Fruit fly (Drosophila melanogaster) whole organism, embryonic: Measurements from ENCODE around the gene hfp.

Source experiments
- Asciz ChIP-seq: fragments of 200-800 bp; sonication (Bioruptor generic); optimal IDR thresholded peaks from 2 replicates; lab custom pipeline; 2017; ENCODE audit warnings: missing biosample characterization, mild to moderate bottlenecking, missing genetic modification characterization, missing genetic modification reagents
- Atf3 ChIP-seq: fragments of 200-800 bp; sonication (Bioruptor generic); optimal IDR thresholded peaks from 3 replicates; lab custom pipeline; 2016; ENCODE audit warnings: missing biosample characterization, missing genetic modification characterization
- Atf6 ChIP-seq: fragments of 200-800 bp; sonication (Bioruptor generic); IDR thresholded peaks from 2 replicates; pipeline ENCODE4 v1.3.6; 2022; ENCODE audit warnings: missing biosample characterization, missing genetic modification characterization
- Blimp-1 ChIP-seq: fragments of 200-800 bp; sonication (Bioruptor generic); optimal IDR thresholded peaks from 3 replicates; lab custom pipeline; 2018; ENCODE audit warnings: missing biosample characterization, missing genetic modification characterization, mild to moderate bottlenecking, moderate library complexity, missing genetic modification reagents
- BtbVII ChIP-seq: fragments of 200-800 bp; sonication (Bioruptor generic); optimal IDR thresholded peaks from 3 replicates; lab custom pipeline; 2017; ENCODE audit warnings: missing biosample characterization, mild to moderate bottlenecking, missing genetic modification characterization
- CG1024 ChIP-seq: fragments of 200-800 bp; sonication (Bioruptor generic); IDR thresholded peaks from 2 replicates; pipeline ENCODE4 v1.3.6; 2022; ENCODE audit warnings: missing biosample characterization, missing genetic modification characterization
- CG10462 ChIP-seq: fragments of 200-800 bp; sonication (Bioruptor generic); optimal IDR thresholded peaks from 2 replicates; lab custom pipeline; 2016; ENCODE audit warnings: missing biosample characterization, missing genetic modification characterization
- CG12769 ChIP-seq: fragments of 200-800 bp; sonication (Bioruptor generic); optimal IDR thresholded peaks from 2 replicates; lab custom pipeline; 2019; ENCODE audit warnings: missing biosample characterization, mild to moderate bottlenecking, missing genetic modification characterization, moderate library complexity
- CG13424 ChIP-seq: fragments of 200-800 bp; sonication (Bioruptor generic); optimal IDR thresholded peaks from 2 replicates; lab custom pipeline; 2019; ENCODE audit warnings: missing biosample characterization, mild to moderate bottlenecking, missing genetic modification characterization, moderate library complexity
- CG13775 ChIP-seq: fragments of 200-800 bp; sonication (Bioruptor generic); optimal IDR thresholded peaks from 3 replicates; lab custom pipeline; 2017; ENCODE audit warnings: missing biosample characterization, mild to moderate bottlenecking, missing genetic modification characterization
- CG14014 ChIP-seq: fragments of 200-800 bp; sonication (Bioruptor generic); IDR thresholded peaks from 2 replicates; pipeline ENCODE4 v1.3.6; 2022; ENCODE audit warnings: missing biosample characterization, missing genetic modification characterization
- CG15011 ChIP-seq: fragments of 200-800 bp; sonication (Bioruptor generic); optimal IDR thresholded peaks from 3 replicates; lab custom pipeline; 2018; ENCODE audit warnings: missing biosample characterization, mild to moderate bottlenecking, missing genetic modification characterization
- CG15269 ChIP-seq: fragments of 200-800 bp; sonication (Bioruptor generic); optimal IDR thresholded peaks from 2 replicates; lab custom pipeline; 2018; ENCODE audit warnings: missing biosample characterization, mild to moderate bottlenecking, missing genetic modification characterization, moderate library complexity
- CG17186 ChIP-seq: fragments of 200-800 bp; sonication (Bioruptor generic); optimal IDR thresholded peaks from 3 replicates; lab custom pipeline; 2017; ENCODE audit warnings: missing biosample characterization, missing genetic modification reagents, missing genetic modification characterization
- CG17385 ChIP-seq: fragments of 200-800 bp; sonication (Bioruptor generic); optimal IDR thresholded peaks from 3 replicates; lab custom pipeline; 2018; ENCODE audit warnings: missing biosample characterization, mild to moderate bottlenecking, missing genetic modification characterization
- CG2678 ChIP-seq: fragments of 200-800 bp; sonication (Bioruptor generic); optimal IDR thresholded peaks from 3 replicates; lab custom pipeline; 2019; ENCODE audit warnings: missing biosample characterization, mild to moderate bottlenecking, missing genetic modification characterization, moderate library complexity
- CG6689 ChIP-seq: fragments of 200-800 bp; sonication (Bioruptor generic); IDR thresholded peaks from 2 replicates; pipeline ENCODE4 v1.3.6; 2022; ENCODE audit warnings: missing biosample characterization, missing genetic modification characterization
- CG9215 ChIP-seq: fragments of 200-800 bp; sonication (Bioruptor generic); IDR thresholded peaks from 2 replicates; pipeline ENCODE4 v1.3.6; 2022; ENCODE audit warnings: missing biosample characterization, missing genetic modification characterization
- CG9609 ChIP-seq: fragments of 200-800 bp; sonication (Bioruptor generic); optimal IDR thresholded peaks from 3 replicates; lab custom pipeline; 2016; ENCODE audit warnings: missing biosample characterization, missing genetic modification characterization
- CrebB ChIP-seq: fragments of 200-800 bp; sonication (Bioruptor generic); optimal IDR thresholded peaks from 3 replicates; lab custom pipeline; 2018; ENCODE audit warnings: missing biosample characterization, mild to moderate bottlenecking, missing genetic modification characterization
- Ets97D ChIP-seq: fragments of 200-800 bp; sonication (Bioruptor generic); optimal IDR thresholded peaks from 3 replicates; lab custom pipeline; 2016; ENCODE audit warnings: missing biosample characterization, missing genetic modification characterization
- Gug ChIP-seq: fragments of 200-800 bp; sonication (Bioruptor generic); IDR thresholded peaks from 4 replicates; pipeline ENCODE4 v1.3.6; 2022; ENCODE audit warnings: missing biosample characterization, missing genetic modification characterization
- Mad ChIP-seq: fragments of 200-800 bp; sonication (Bioruptor generic); optimal IDR thresholded peaks from 2 replicates; lab custom pipeline; 2016; ENCODE audit warnings: missing biosample characterization, missing genetic modification characterization
- Oli ChIP-seq: fragments of 200-800 bp; sonication (Bioruptor generic); optimal IDR thresholded peaks from 2 replicates; lab custom pipeline; 2018; ENCODE audit warnings: missing biosample characterization, mild to moderate bottlenecking, missing genetic modification characterization, moderate library complexity
- Pdp1 ChIP-seq, 2 experiments: fragments of 200-800 bp; sonication (Bioruptor generic); optimal IDR thresholded peaks; 3 replicates each; lab custom pipeline; 2016; ENCODE audit warnings: missing biosample characterization in 2 of 2, missing genetic modification characterization in 2 of 2, mild to moderate bottlenecking in 1 of 2, moderate library complexity in 1 of 2
- Sox102F ChIP-seq: fragments of 200-800 bp; sonication (Bioruptor generic); optimal IDR thresholded peaks from 2 replicates; lab custom pipeline; 2018; ENCODE audit warnings: missing biosample characterization, mild to moderate bottlenecking, missing genetic modification characterization, moderate library complexity
- Ssrp ChIP-seq: fragments of 200-800 bp; sonication (Bioruptor generic); optimal IDR thresholded peaks from 2 replicates; lab custom pipeline; 2018; ENCODE audit warnings: missing biosample characterization, mild to moderate bottlenecking, missing genetic modification characterization, moderate library complexity
- Xrp1 ChIP-seq: fragments of 200-800 bp; sonication (Bioruptor generic); IDR thresholded peaks from 2 replicates; pipeline ENCODE4 v1.3.6; 2022; ENCODE audit warnings: missing biosample characterization, missing genetic modification characterization
- al ChIP-seq: fragments of 200-800 bp; sonication (Bioruptor generic); IDR thresholded peaks from 2 replicates; pipeline ENCODE4 v1.3.6; 2022; ENCODE audit warnings: missing biosample characterization, missing genetic modification characterization
- ara ChIP-seq: fragments of 200-800 bp; sonication (Bioruptor generic); IDR thresholded peaks from 2 replicates; pipeline ENCODE4 v1.3.6; 2022; ENCODE audit warnings: missing biosample characterization, missing genetic modification characterization
- cato ChIP-seq: fragments of 200-800 bp; sonication (Bioruptor generic); optimal IDR thresholded peaks from 2 replicates; lab custom pipeline; 2016; ENCODE audit warnings: missing biosample characterization, missing genetic modification characterization, borderline replicate concordance
- chif ChIP-seq, 2 experiments: fragments of 200-800 bp; sonication (Bioruptor generic); optimal IDR thresholded peaks; 3 replicates each; lab custom pipeline; 2016; ENCODE audit warnings: missing biosample characterization in 2 of 2, missing genetic modification characterization in 2 of 2
- cwo ChIP-seq: fragments of 200-800 bp; sonication (Bioruptor generic); optimal IDR thresholded peaks from 3 replicates; lab custom pipeline; 2017; ENCODE audit warnings: missing biosample characterization, missing genetic modification characterization, mild to moderate bottlenecking, moderate library complexity, missing genetic modification reagents
- ewg ChIP-seq: fragments of 200-800 bp; sonication (Bioruptor generic); optimal IDR thresholded peaks from 3 replicates; lab custom pipeline; 2017; ENCODE audit warnings: mild to moderate bottlenecking, missing biosample characterization, missing genetic modification reagents, missing genetic modification characterization
- gt ChIP-seq: fragments of 200-800 bp; sonication (Bioruptor generic); IDR thresholded peaks from 2 replicates; pipeline ENCODE4 v1.3.6; 2022; ENCODE audit warnings: missing biosample characterization, missing genetic modification characterization
- mirr ChIP-seq: fragments of 200-800 bp; sonication (Bioruptor generic); optimal IDR thresholded peaks from 3 replicates; lab custom pipeline; 2018; ENCODE audit warnings: missing biosample characterization, mild to moderate bottlenecking, missing genetic modification characterization
- mld ChIP-seq: fragments of 200-800 bp; sonication (Bioruptor generic); IDR thresholded peaks from 3 replicates; pipeline ENCODE4 v1.3.6; 2022; ENCODE audit warnings: missing biosample characterization, missing genetic modification characterization; ENCODE audit not compliant: partially characterized antibody
- otp ChIP-seq: fragments of 200-800 bp; sonication (Bioruptor generic); IDR thresholded peaks from 3 replicates; pipeline ENCODE4, ENCODE4 v1.3.6; 2022; ENCODE audit warnings: missing biosample characterization, missing genetic modification characterization
- phol ChIP-seq: fragments of 200-800 bp; sonication (Bioruptor generic); optimal IDR thresholded peaks from 3 replicates; lab custom pipeline; 2018; ENCODE audit warnings: missing biosample characterization, mild to moderate bottlenecking, missing genetic modification characterization, moderate library complexity
- row ChIP-seq: fragments of 200-800 bp; sonication (Bioruptor generic); IDR thresholded peaks from 3 replicates; pipeline ENCODE4 v1.3.6; 2022; ENCODE audit warnings: missing biosample characterization, missing genetic modification characterization
- sens ChIP-seq: fragments of 200-800 bp; sonication (Bioruptor generic); peaks from one replicate; lab custom pipeline; 2016; ENCODE audit warnings: missing biosample characterization, missing genetic modification characterization
- sima ChIP-seq: fragments of 200-800 bp; sonication (Bioruptor generic); optimal IDR thresholded peaks from 2 replicates; lab custom pipeline; 2016; ENCODE audit warnings: missing biosample characterization, missing genetic modification characterization
- tio ChIP-seq: fragments of 200-800 bp; sonication (Bioruptor generic); optimal IDR thresholded peaks from 2 replicates; lab custom pipeline; 2017; ENCODE audit warnings: missing biosample characterization, missing genetic modification characterization, inconsistent platforms
- tll ChIP-seq, 2 experiments: fragments of 200-800 bp in 1 of 2; fragments of >200 bp in 1 of 2; sonication (Bioruptor generic) in 1 of 2; optimal IDR thresholded peaks; 2 replicates each; lab custom pipeline; 2017 to 2019; ENCODE audit warnings: missing biosample characterization in 2 of 2, missing genetic modification characterization in 2 of 2, mild to moderate bottlenecking in 1 of 2, moderate library complexity in 1 of 2
- vfl ChIP-seq: fragments of 200-800 bp; sonication (Bioruptor generic); optimal IDR thresholded peaks from 2 replicates; lab custom pipeline; 2016; ENCODE audit warnings: missing biosample characterization, missing genetic modification characterization
- wek ChIP-seq: fragments of 200-800 bp; sonication (Bioruptor generic); optimal IDR thresholded peaks from 3 replicates; lab custom pipeline; 2018; ENCODE audit warnings: missing biosample characterization, mild to moderate bottlenecking, missing genetic modification characterization, moderate library complexity
- zen2 ChIP-seq: fragments of 200-800 bp; sonication (Bioruptor generic); IDR thresholded peaks from 3 replicates; pipeline ENCODE4 v1.3.6; 2022; ENCODE audit warnings: missing biosample characterization, missing genetic modification characterization; ENCODE audit not compliant: partially characterized antibody

The hfp gene

dm6 chr3L:1549634-1550071 is 47.3 kb upstream of the hfp start (continued):
- TF ChIP-seq CG6689 (GFP tag; lab: Robert Waterston, UW) (no peak), mld (GFP tag; lab: Robert Waterston, UW) (0 out of 3 replicates have a peak, but pooled peaks have one; percentile 35), zen2 (GFP tag; lab: Robert Waterston, UW) (no peak), CG1024 (GFP tag; lab: Robert Waterston, UW) (no peak), tio (GFP tag; lab: Kevin White, UChicago) (no peak), tll (GFP tag; optimal IDR thresholded peaks at IDR 0.05; lab: Kevin White, UChicago) (no peak), CG15269 (no peak), CG10462 (GFP tag; lab: Kevin White, UChicago) (no peak), gt (GFP tag; lab: Robert Waterston, UW) (no peak), Gug (GFP tag; lab: Robert Waterston, UW) (no peak), Ets97D (GFP tag; lab: Kevin White, UChicago) (no peak), CG2678 (tag; lab: Kevin White, UChicago) (no peak), Pdp1 (GFP tag; optimal IDR thresholded peaks at IDR 0.05; lab: Kevin White, UChicago) (peak in 1 of 2 experiments; percentile 4), Atf3 (GFP tag; lab: Kevin White, UChicago) (no peak), Mad (GFP tag; lab: Kevin White, UChicago) (no peak)
- TF ChIP-seq, all 482 proteins: peak for 15

dm6 chr3L:1549148-1549547 is 46.8 kb upstream of the hfp start:
- TF ChIP-seq mirr (GFP tag; lab: Kevin White, UChicago): peak; percentile 46
- TF ChIP-seq Atf3 (GFP tag; lab: Kevin White, UChicago): no peak
- peak; percentile 39 for TF ChIP-seq Oli (tag; lab: Kevin White, UChicago)
- no peak for TF ChIP-seq ewg (GFP tag; lab: Kevin White, UChicago)
- TF ChIP-seq sima (GFP tag; lab: Kevin White, UChicago): no peak
- peak; percentile 23 for TF ChIP-seq CG13424
- no peak for TF ChIP-seq CrebB (tag; lab: Kevin White, UChicago)
- TF ChIP-seq CG9609 (GFP tag; lab: Kevin White, UChicago): peak; percentile 21
- peak; percentile 57; the same call in 1 of the 2 replicates for TF ChIP-seq CG14014 (GFP tag; lab: Robert Waterston, UW)
- peak; percentile 35 for TF ChIP-seq Ssrp
- TF ChIP-seq row (GFP tag; lab: Robert Waterston, UW): peak; percentile 54
- TF ChIP-seq CG17186 (GFP tag; lab: Kevin White, UChicago): no peak
- TF ChIP-seq phol (tag; lab: Kevin White, UChicago): peak; percentile 12
- peak; percentile 30; the same call in 1 of the 2 replicates for TF ChIP-seq CG9215 (GFP tag; lab: Robert Waterston, UW)
- TF ChIP-seq cwo (GFP tag; lab: Kevin White, UChicago): peak; percentile 84
- TF ChIP-seq CG15011 (GFP tag; lab: Kevin White, UChicago): peak; percentile 39
- peak; percentile 7 for TF ChIP-seq wek (GFP tag; lab: Kevin White, UChicago)
- peak; percentile 28 for TF ChIP-seq tio (GFP tag; lab: Kevin White, UChicago)
- peak; percentile 17; the same call in 1 of the 2 replicates for TF ChIP-seq al (GFP tag; lab: Robert Waterston, UW)
- peak; percentile 37 for TF ChIP-seq CG2678 (tag; lab: Kevin White, UChicago)
- TF ChIP-seq CG13775 (GFP tag; lab: Kevin White, UChicago): peak; percentile 42
- TF ChIP-seq chif (GFP tag; optimal IDR thresholded peaks at IDR 0.05; lab: Kevin White, UChicago): peak; percentile 4 to 12
- TF ChIP-seq CG17385 (GFP tag; lab: Kevin White, UChicago): peak; percentile 8
- peak; percentile 82 for TF ChIP-seq sens (GFP tag; lab: Kevin White, UChicago)
- TF ChIP-seq Blimp-1 (GFP tag; lab: Kevin White, UChicago): peak; percentile 8
- peak; percentile 32 for TF ChIP-seq BtbVII (GFP tag; lab: Kevin White, UChicago)
- TF ChIP-seq ara: peak; percentile 58; the same call in 1 of the 2 replicates
- TF ChIP-seq Sox102F (GFP tag; lab: Kevin White, UChicago): peak; percentile 49
- TF ChIP-seq Xrp1 (GFP tag; lab: Robert Waterston, UW): peak; percentile 53
- peak; percentile 81 for TF ChIP-seq CG12769 (tag; lab: Kevin White, UChicago)
- peak; percentile 67 for TF ChIP-seq otp (GFP tag; lab: Robert Waterston, UW)
- peak; percentile 33 for TF ChIP-seq cato (GFP tag; lab: Kevin White, UChicago)
- TF ChIP-seq Asciz (GFP tag; lab: Kevin White, UChicago): peak; percentile 9
- TF ChIP-seq vfl (GFP tag; lab: Kevin White, UChicago): no peak
- TF ChIP-seq Atf6 (GFP tag; lab: Robert Waterston, UW): peak; percentile 59
- TF ChIP-seq CG15269: peak; percentile 42
